Worm (Caenorhabditis elegans) whole organism, L4 larva: ENCODE results near the gene xbx-9.

Experiments
- F26F4.8 ChIP-seq: fragments of 200-800 bp; sonication (Bioruptor generic); conservative IDR thresholded peaks from 2 replicates; pipeline ENCODE4 v1.3.6; 2022; ENCODE audit warnings: missing genetic modification characterization, missing compliant biosample characterization
- F37D6.2 ChIP-seq: sonication (generic microtip); optimal IDR thresholded peaks from 2 replicates; lab custom pipeline; 2016; ENCODE audit warnings: mild to moderate bottlenecking, missing genetic modification characterization, missing compliant biosample characterization
- F49E8.2 ChIP-seq: sonication (generic microtip); optimal IDR thresholded peaks from 2 replicates; lab custom pipeline; 2016; ENCODE audit warnings: missing compliant biosample characterization, mild to moderate bottlenecking, missing genetic modification characterization, borderline replicate concordance
- T26A8.4 ChIP-seq: fragments of 200-800 bp; sonication (Bioruptor generic); IDR thresholded peaks from 2 replicates; pipeline ENCODE4 v1.3.6; 2022; ENCODE audit warnings: missing genetic modification characterization, missing compliant biosample characterization
- ZK337.2 ChIP-seq: fragments of 200-800 bp; sonication (Bioruptor generic); IDR thresholded peaks from 2 replicates; pipeline ENCODE4 v1.3.6; 2022; ENCODE audit warnings: missing genetic modification reagents, missing genetic modification characterization, missing compliant biosample characterization
- ZK546.5 ChIP-seq, 2 experiments: sonication (generic microtip); optimal IDR thresholded peaks; 2 replicates each; lab custom pipeline; 2017; ENCODE audit warnings: missing biosample characterization in 2 of 2, missing genetic modification characterization in 2 of 2
- aly-2 ChIP-seq: sonication (generic microtip); optimal IDR thresholded peaks from 2 replicates; lab custom pipeline; 2018; ENCODE audit warnings: missing biosample characterization, missing genetic modification characterization
- arid-1 ChIP-seq: fragments of 200-800 bp; sonication (Bioruptor generic); conservative IDR thresholded peaks from 2 replicates; pipeline ENCODE4 v1.3.6; 2022; ENCODE audit warnings: missing genetic modification reagents, missing genetic modification characterization, missing compliant biosample characterization
- attf-4 ChIP-seq: sonication (generic microtip); optimal IDR thresholded peaks from 3 replicates; lab custom pipeline; 2017; ENCODE audit warnings: missing biosample characterization, missing genetic modification characterization
- ceh-28 ChIP-seq: fragments of 150-350 bp; optimal IDR thresholded peaks from 2 replicates; lab custom pipeline; 2014; ENCODE audit warnings: missing biosample characterization, missing genetic modification reagents, missing genetic modification characterization
- ceh-44 ChIP-seq: fragments of 200-800 bp; sonication (Bioruptor generic); IDR thresholded peaks from 2 replicates; pipeline ENCODE4 v1.3.6; 2022; ENCODE audit warnings: missing genetic modification reagents, missing genetic modification characterization, missing compliant biosample characterization
- ctbp-1 ChIP-seq: fragments of 200-800 bp; sonication (Bioruptor generic); IDR thresholded peaks from 2 replicates; pipeline ENCODE4 v1.3.6; 2022; ENCODE audit warnings: missing genetic modification reagents, missing genetic modification characterization, missing compliant biosample characterization
- daf-16 ChIP-seq, 3 experiments: sonication (generic microtip); optimal IDR thresholded peaks; 2 replicates each; lab custom pipeline; 2016 to 2017; ENCODE audit warnings: missing genetic modification characterization in 3 of 3, missing genetic modification reagents in 3 of 3, mild to moderate bottlenecking in 2 of 3, missing compliant biosample characterization in 2 of 3, missing biosample characterization in 1 of 3, moderate library complexity in 1 of 3
- daf-19 ChIP-seq: fragments of 200-800 bp; sonication (Bioruptor generic); conservative IDR thresholded peaks from 2 replicates; pipeline ENCODE4 v1.3.6; 2022; ENCODE audit warnings: missing genetic modification characterization, missing compliant biosample characterization
- dmd-8 ChIP-seq: fragments of 200-800 bp; sonication (Bioruptor generic); IDR thresholded peaks from 2 replicates; pipeline ENCODE4 v1.3.6; 2022; ENCODE audit warnings: missing genetic modification characterization, missing compliant biosample characterization
- gei-8 ChIP-seq: fragments of 200-800 bp; sonication (Bioruptor generic); optimal IDR thresholded peaks from 2 replicates; lab custom pipeline; 2018; ENCODE audit warnings: mild to moderate bottlenecking, missing genetic modification characterization, missing compliant biosample characterization
- hif-1 ChIP-seq, 2 experiments: sonication (generic microtip); optimal IDR thresholded peaks; 2 replicates each; lab custom pipeline; 2016 to 2017; ENCODE audit warnings: missing compliant biosample characterization in 2 of 2, missing genetic modification characterization in 2 of 2, missing genetic modification reagents in 2 of 2, missing genotype in 2 of 2, mild to moderate bottlenecking in 1 of 2
- hlh-11 ChIP-seq: fragments of 200-800 bp; sonication (Bioruptor generic); optimal IDR thresholded peaks from 2 replicates; lab custom pipeline; 2018; ENCODE audit warnings: mild to moderate bottlenecking, missing genetic modification characterization, missing compliant biosample characterization
- hlh-30 ChIP-seq: sonication (generic microtip); optimal IDR thresholded peaks from 2 replicates; lab custom pipeline; 2017; ENCODE audit warnings: antibody characterized with exemption, mild to moderate bottlenecking, missing genetic modification characterization, missing compliant biosample characterization; ENCODE audit not compliant: insufficient read depth
- hmg-1.1 ChIP-seq: fragments of 200-800 bp; sonication (Bioruptor generic); IDR thresholded peaks from 2 replicates; pipeline ENCODE4 v1.3.6; 2022; ENCODE audit warnings: missing genetic modification reagents, missing genetic modification characterization, missing compliant biosample characterization
- jun-1 ChIP-seq: fragments of 150-350 bp; optimal IDR thresholded peaks from 2 replicates; lab custom pipeline; 2014; ENCODE audit warnings: missing biosample characterization, missing genetic modification reagents, missing genetic modification characterization
- lim-7 ChIP-seq: fragments of 200-800 bp; sonication (Bioruptor generic); IDR thresholded peaks from 2 replicates; pipeline ENCODE4 v1.3.6; 2022; ENCODE audit warnings: missing genetic modification characterization, missing compliant biosample characterization
- lin-15B ChIP-seq: fragments of 150-350 bp; sonication (generic microtip); optimal IDR thresholded peaks from 3 replicates; lab custom pipeline; 2014; ENCODE audit warnings: missing biosample characterization, missing genetic modification characterization
- lir-3 ChIP-seq: sonication (generic microtip); optimal IDR thresholded peaks from 2 replicates; lab custom pipeline; 2016; ENCODE audit warnings: mild to moderate bottlenecking, missing genetic modification characterization, missing compliant biosample characterization
- mdl-1 ChIP-seq, 2 experiments: fragments of 150-350 bp in 1 of 2; sonication (generic microtip) in 1 of 2; optimal IDR thresholded peaks; 2 replicates each; lab custom pipeline; 2014 to 2017; ENCODE audit warnings: missing biosample characterization in 2 of 2, missing genetic modification characterization in 2 of 2
- mdt-29 ChIP-seq: fragments of 200-800 bp; sonication (Bioruptor generic); IDR thresholded peaks from 2 replicates; pipeline ENCODE4 v1.3.6; 2022; ENCODE audit warnings: missing genetic modification reagents, missing genetic modification characterization, missing compliant biosample characterization
- mxl-2 ChIP-seq: fragments of 200-800 bp; sonication (Bioruptor generic); conservative IDR thresholded peaks from 2 replicates; pipeline ENCODE4 v1.3.6; 2022; ENCODE audit warnings: missing genetic modification reagents, missing genetic modification characterization, missing compliant biosample characterization
- nhr-10 ChIP-seq: fragments of 150-350 bp; optimal IDR thresholded peaks from 2 replicates; lab custom pipeline; 2014; ENCODE audit warnings: missing biosample characterization, missing genetic modification characterization
- nhr-102 ChIP-seq: sonication (generic microtip); optimal IDR thresholded peaks from 2 replicates; lab custom pipeline; 2016; ENCODE audit warnings: mild to moderate bottlenecking, missing genetic modification characterization, moderate library complexity, missing compliant biosample characterization
- nhr-11 ChIP-seq: fragments of 150-350 bp; optimal IDR thresholded peaks from 2 replicates; lab custom pipeline; 2014; ENCODE audit warnings: missing biosample characterization, missing genetic modification characterization
- nhr-25 ChIP-seq: sonication (generic microtip); optimal IDR thresholded peaks from 2 replicates; lab custom pipeline; 2017; ENCODE audit warnings: missing genetic modification characterization, mild to moderate bottlenecking, missing compliant biosample characterization, antibody characterized with exemption, moderate library complexity, borderline replicate concordance; ENCODE audit not compliant: insufficient read depth
- nhr-28 ChIP-seq: fragments of 150-350 bp; optimal IDR thresholded peaks from 2 replicates; lab custom pipeline; 2014; ENCODE audit warnings: missing biosample characterization, missing genetic modification characterization
- nhr-41 ChIP-seq: fragments of 200-800 bp; sonication (Bioruptor generic); IDR thresholded peaks from 2 replicates; pipeline ENCODE4 v1.3.6; 2022; ENCODE audit warnings: missing genetic modification reagents, missing genetic modification characterization, missing compliant biosample characterization
- snpc-1.2 ChIP-seq: fragments of 200-800 bp; sonication (Bioruptor generic); IDR thresholded peaks from 2 replicates; pipeline ENCODE4 v1.3.6; 2022; ENCODE audit warnings: missing genetic modification reagents, missing genetic modification characterization, missing compliant biosample characterization
- spr-3 ChIP-seq: fragments of 200-800 bp; sonication (Bioruptor generic); optimal IDR thresholded peaks from 2 replicates; lab custom pipeline; 2018; ENCODE audit warnings: mild to moderate bottlenecking, missing genetic modification characterization, missing compliant biosample characterization
- tra-1 ChIP-seq: fragments of 200-800 bp; sonication (Bioruptor generic); IDR thresholded peaks from 2 replicates; pipeline ENCODE4 v1.3.6; 2022; ENCODE audit warnings: missing genetic modification reagents, missing genetic modification characterization, missing compliant biosample characterization
- unc-62 ChIP-seq, 3 experiments: fragments of 150-350 bp in 1 of 3; sonication (generic microtip); optimal IDR thresholded peaks in 2 of 3; peaks in 1 of 3; 1 replicate in 1 of 3; 2 replicates in 2 of 3; lab custom pipeline; 2014 to 2017; ENCODE audit warnings: missing biosample characterization in 3 of 3, missing genetic modification characterization in 3 of 3, missing genetic modification reagents in 3 of 3, missing genotype in 1 of 3

Gene xbx-9

DNA sequence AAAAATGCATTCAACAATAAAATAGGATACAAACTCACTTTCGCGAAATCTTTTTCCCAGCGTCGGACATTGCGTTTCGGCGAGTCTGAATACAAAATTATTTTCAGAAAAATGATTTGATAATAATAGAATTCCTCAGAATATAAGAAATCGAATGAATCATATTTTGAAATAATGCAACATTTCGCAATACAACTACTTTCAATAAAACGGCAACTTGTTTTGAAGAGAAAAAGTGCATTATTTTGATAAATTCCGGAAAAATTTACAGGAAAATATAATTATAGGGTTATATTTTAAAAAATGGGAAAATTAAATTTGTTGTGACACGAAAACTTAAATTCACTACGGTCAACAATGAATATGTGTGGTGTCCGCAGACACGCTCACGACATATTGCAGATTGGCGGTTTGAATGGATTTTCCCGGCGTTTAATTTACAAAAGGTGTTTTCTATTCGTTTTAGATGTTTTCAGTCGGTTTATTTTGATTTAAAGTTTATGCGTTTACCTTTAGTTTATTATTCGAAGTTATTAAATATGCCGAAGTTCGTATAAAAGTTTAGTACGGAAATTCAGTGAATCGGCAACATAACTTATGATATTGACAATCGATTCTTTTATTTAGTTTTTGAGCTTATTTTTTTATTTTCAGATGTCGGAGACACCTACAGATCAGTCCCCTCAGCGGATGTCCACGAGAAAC is 29.4 kb downstream of the xbx-9 start, which contains the start of the genes abcf-1 and scc-3 (continued):
- TF ChIP-seq F49E8.2 (tag; lab: Kevin White, UChicago), result no peak
- no peak for TF ChIP-seq mdt-29
- TF ChIP-seq F26F4.8 (GFP tag; lab: Robert Waterston, UW), result no peak
- no peak for TF ChIP-seq ceh-44 (GFP tag; lab: Robert Waterston, UW)
- no peak for TF ChIP-seq nhr-25
- no peak for TF ChIP-seq unc-62 (GFP tag; optimal IDR thresholded peaks at IDR 0.05 in 1 of 2; lab: Kevin White, UChicago)
- no peak for TF ChIP-seq unc-62 (tag; optimal IDR thresholded peaks at IDR 0.05; lab: Kevin White, UChicago)
- no peak for TF ChIP-seq nhr-10
- no peak for TF ChIP-seq snpc-1.2 (GFP tag; lab: Robert Waterston, UW)
- TF ChIP-seq spr-3 (GFP tag; lab: Kevin White, UChicago), result no peak
- TF ChIP-seq lir-3 (tag; lab: Kevin White, UChicago), result no peak
- TF ChIP-seq T26A8.4 (GFP tag; lab: Robert Waterston, UW), result no peak
- no peak for TF ChIP-seq ZK337.2 (GFP tag; lab: Robert Waterston, UW)
- TF ChIP-seq gei-8 (GFP tag; lab: Kevin White, UChicago), result no peak
- no peak for TF ChIP-seq nhr-102
- TF ChIP-seq lim-7, result no peak
- TF ChIP-seq nhr-41, result no peak
- no peak for TF ChIP-seq lin-15B (tag; lab: Kevin White, UChicago)
- TF ChIP-seq tra-1 (GFP tag; lab: Robert Waterston, UW), result no peak
- no peak for TF ChIP-seq aly-2 (tag; lab: Kevin White, UChicago)
- TF ChIP-seq dmd-8 (GFP tag; lab: Robert Waterston, UW), result no peak
- no peak for TF ChIP-seq arid-1 (GFP tag; lab: Robert Waterston, UW)
- TF ChIP-seq hmg-1.1 (GFP tag; lab: Robert Waterston, UW), result no peak

DNA sequence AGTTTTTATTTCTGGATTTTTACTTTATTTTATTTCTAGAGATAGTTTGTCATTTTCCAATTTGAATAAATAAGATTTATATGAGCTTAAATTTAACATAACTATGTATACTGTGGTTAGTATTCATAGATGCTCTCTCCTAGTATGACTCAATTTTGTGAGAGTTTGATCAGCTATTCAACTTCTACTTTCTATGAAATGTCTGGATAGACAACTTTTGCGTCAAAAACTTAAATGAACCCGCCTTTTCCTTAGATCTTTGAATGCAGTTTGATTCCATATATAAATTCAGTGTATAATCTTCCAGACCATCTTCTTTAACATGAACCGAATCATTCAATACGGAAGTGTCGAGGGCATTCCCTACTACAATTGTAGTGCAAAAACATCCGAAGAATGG is 34.9 kb downstream of the xbx-9 start, which contains the start of gene srt-43:
Gene srt-43, plus strand, starts transcription at position 301 of the 400 bp plus-strand sequence.
- TF ChIP-seq tra-1 (GFP tag; lab: Robert Waterston, UW) (no peak), unc-62 (GFP tag; optimal IDR thresholded peaks at IDR 0.05 in 1 of 2; lab: Kevin White, UChicago) (peak in 1 of 2 experiments; percentile 47), unc-62 (tag; optimal IDR thresholded peaks at IDR 0.05; lab: Kevin White, UChicago) (no peak), hif-1 (tag; optimal IDR thresholded peaks at IDR 0.05; lab: Kevin White, UChicago) (no peak)

DNA sequence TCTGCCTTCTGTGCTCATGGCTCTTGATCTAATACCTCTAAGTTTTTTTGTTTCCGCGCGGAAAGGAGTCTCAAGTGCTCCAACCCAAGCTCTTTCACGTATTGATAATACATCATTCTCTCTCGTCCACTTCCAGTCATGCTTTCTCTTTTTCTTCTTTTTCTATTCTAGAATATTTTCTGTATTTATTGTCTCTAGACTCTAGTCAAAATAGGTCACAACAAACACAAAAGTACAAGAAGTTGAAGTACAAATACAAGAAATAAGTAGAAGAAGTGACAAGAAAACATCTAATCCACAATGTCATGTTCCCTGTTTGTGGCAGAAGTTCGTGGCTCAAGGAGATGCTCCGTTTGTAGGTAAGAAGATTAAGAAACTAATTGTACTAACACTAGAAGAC is 39.2 kb downstream of the xbx-9 start, which contains the start of gene ZC455.1:
Gene ZC455.1, plus strand, starts transcription at position 301 of the 400 bp plus-strand sequence.
- no peak for TF ChIP-seq ctbp-1 (GFP tag; lab: Robert Waterston, UW)
- TF ChIP-seq hlh-11 (tag; lab: Kevin White, UChicago), result no peak
- TF ChIP-seq hlh-30 (tag; lab: Kevin White, UChicago), result no peak
- no peak for TF ChIP-seq F37D6.2
- TF ChIP-seq mxl-2, result no peak
- no peak for TF ChIP-seq attf-4 (tag; lab: Kevin White, UChicago)
- TF ChIP-seq nhr-28 (tag; lab: Kevin White, UChicago), result no peak

DNA sequence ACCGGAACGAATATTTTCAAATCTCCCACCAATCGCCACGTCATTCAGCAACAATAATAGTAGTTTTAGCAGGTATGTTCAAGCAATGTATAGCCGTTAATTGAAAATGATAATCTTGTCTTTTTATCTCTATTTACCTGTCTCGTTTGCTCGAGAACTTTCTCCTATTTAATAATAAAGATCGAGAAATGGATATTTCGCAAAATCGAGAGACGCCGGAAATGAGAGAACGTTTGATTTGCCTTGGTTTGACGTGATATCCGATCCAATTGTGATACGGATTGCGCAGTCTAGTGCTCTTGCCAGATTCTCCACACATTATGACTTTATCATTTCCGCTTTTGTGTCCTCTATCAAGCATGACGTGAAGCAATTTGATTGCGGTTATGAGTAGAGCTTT is 39.9 kb downstream of the xbx-9 start:
- TF ChIP-seq ZK546.5 (tag; optimal IDR thresholded peaks at IDR 0.05; lab: Kevin White, UChicago) (no peak), daf-16 (GFP tag; optimal IDR thresholded peaks at IDR 0.05; lab: Kevin White, UChicago) (no peak), daf-16 (tag; optimal IDR thresholded peaks at IDR 0.05; lab: Kevin White, UChicago) (no peak), jun-1 (no peak), T26A8.4 (GFP tag; lab: Robert Waterston, UW) (no peak), nhr-11 (tag; lab: Kevin White, UChicago) (no peak), lin-15B (tag; lab: Kevin White, UChicago) (no peak), ceh-28 (tag; lab: Kevin White, UChicago) (no peak), daf-19 (GFP tag; lab: Robert Waterston, UW) (no peak), mdl-1 (tag; optimal IDR thresholded peaks at IDR 0.05; lab: Kevin White, UChicago) (no peak)
